Worm (Caenorhabditis elegans) whole organism, L2 larva: ENCODE measurements around the gene oac-4.

Source experiments
- C34F6.9 ChIP-seq: fragments of 150-350 bp; optimal IDR thresholded peaks from 2 replicates; lab custom pipeline; 2014; ENCODE audit warnings: missing biosample characterization, missing genetic modification characterization
- R02D3.7 ChIP-seq: fragments of 150-350 bp; optimal IDR thresholded peaks from 2 replicates; lab custom pipeline; 2014; ENCODE audit warnings: missing biosample characterization, missing genetic modification characterization
- Y55F3AM.14 ChIP-seq: fragments of 200-800 bp; sonication (Bioruptor generic); optimal IDR thresholded peaks from 2 replicates; lab custom pipeline; 2018; ENCODE audit warnings: mild to moderate bottlenecking, missing genetic modification characterization, missing compliant biosample characterization
- blmp-1 ChIP-seq: sonication (generic microtip); optimal IDR thresholded peaks from 2 replicates; lab custom pipeline; 2017; ENCODE audit warnings: missing genetic modification characterization, mild to moderate bottlenecking, missing compliant biosample characterization, antibody characterized with exemption, moderate library complexity; ENCODE audit not compliant: insufficient read depth
- ceh-82 ChIP-seq: fragments of 150-350 bp; optimal IDR thresholded peaks from 2 replicates; lab custom pipeline; 2014; ENCODE audit warnings: missing biosample characterization, missing genetic modification characterization
- crh-2 ChIP-seq: sonication (generic microtip); optimal IDR thresholded peaks from 2 replicates; lab custom pipeline; 2017; ENCODE audit warnings: missing biosample characterization, missing genetic modification characterization
- dmd-4 ChIP-seq: sonication (generic microtip); optimal IDR thresholded peaks from 2 replicates; lab custom pipeline; 2017; ENCODE audit warnings: missing biosample characterization, missing genetic modification characterization
- egl-27 ChIP-seq: sonication (generic microtip); optimal IDR thresholded peaks from 3 replicates; lab custom pipeline; 2017; ENCODE audit warnings: missing biosample characterization, missing genetic modification reagents, missing genetic modification characterization
- elt-3 ChIP-seq: sonication (generic microtip); optimal IDR thresholded peaks from 2 replicates; lab custom pipeline; 2017; ENCODE audit warnings: missing biosample characterization, missing genetic modification characterization
- fos-1 ChIP-seq: fragments of 150-350 bp; optimal IDR thresholded peaks from 2 replicates; lab custom pipeline; 2014; ENCODE audit warnings: missing biosample characterization, missing genetic modification characterization
- gmeb-1 ChIP-seq: fragments of 150-350 bp; optimal IDR thresholded peaks from 2 replicates; lab custom pipeline; 2014; ENCODE audit warnings: missing biosample characterization, missing genetic modification characterization
- lin-11 ChIP-seq: fragments of 150-350 bp; sonication (generic microtip); optimal IDR thresholded peaks from 2 replicates; lab custom pipeline; 2014; ENCODE audit warnings: missing biosample characterization, missing genetic modification characterization, inconsistent platforms, mixed read lengths
- lin-13 ChIP-seq: fragments of 150-350 bp; optimal IDR thresholded peaks from 2 replicates; lab custom pipeline; 2014; ENCODE audit warnings: missing biosample characterization, missing genetic modification reagents, missing genetic modification characterization
- lin-39 ChIP-seq: fragments of 150-350 bp; optimal IDR thresholded peaks from 2 replicates; lab custom pipeline; 2014; ENCODE audit warnings: missing biosample characterization, missing genetic modification reagents, missing genetic modification characterization
- lsy-2 ChIP-seq, 2 experiments: fragments of 150-350 bp in 1 of 2; sonication (generic microtip) in 1 of 2; optimal IDR thresholded peaks; 2 replicates each; lab custom pipeline; 2014 to 2017; ENCODE audit warnings: missing biosample characterization in 2 of 2, missing genetic modification characterization in 2 of 2
- mab-5 ChIP-seq: fragments of 150-350 bp; optimal IDR thresholded peaks from 2 replicates; lab custom pipeline; 2014; ENCODE audit warnings: missing biosample characterization, missing genetic modification characterization
- mbf-1 ChIP-seq: sonication (generic microtip); optimal IDR thresholded peaks from 2 replicates; lab custom pipeline; 2017; ENCODE audit warnings: missing biosample characterization, missing genetic modification characterization
- nhr-12 ChIP-seq: fragments of 150-350 bp; optimal IDR thresholded peaks from 2 replicates; lab custom pipeline; 2014; ENCODE audit warnings: missing biosample characterization, missing genetic modification characterization
- nhr-129 ChIP-seq: fragments of 150-350 bp; optimal IDR thresholded peaks from 2 replicates; lab custom pipeline; 2014; ENCODE audit warnings: missing biosample characterization, missing genetic modification characterization
- nhr-21 ChIP-seq: fragments of 150-350 bp; optimal IDR thresholded peaks from 2 replicates; lab custom pipeline; 2014; ENCODE audit warnings: missing biosample characterization, missing genetic modification characterization
- nhr-23 ChIP-seq: fragments of 150-350 bp; optimal IDR thresholded peaks from 2 replicates; lab custom pipeline; 2014; ENCODE audit warnings: missing biosample characterization, missing genetic modification reagents, missing genetic modification characterization
- peb-1 ChIP-seq: fragments of 150-350 bp; optimal IDR thresholded peaks from 2 replicates; lab custom pipeline; 2014; ENCODE audit warnings: missing biosample characterization, missing genetic modification characterization
- sem-4 ChIP-seq: fragments of 150-350 bp; optimal IDR thresholded peaks from 2 replicates; lab custom pipeline; 2014; ENCODE audit warnings: missing biosample characterization, missing genetic modification reagents, missing genetic modification characterization
- snpc-4 ChIP-seq: fragments of 150-350 bp; optimal IDR thresholded peaks from 2 replicates; lab custom pipeline; 2014; ENCODE audit warnings: missing biosample characterization, missing genetic modification characterization
- unc-39 ChIP-seq: fragments of 150-350 bp; optimal IDR thresholded peaks from 2 replicates; lab custom pipeline; 2014; ENCODE audit warnings: missing biosample characterization, missing genetic modification characterization
- unc-55 ChIP-seq: fragments of 150-350 bp; sonication (generic microtip); optimal IDR thresholded peaks from 3 replicates; lab custom pipeline; 2014; ENCODE audit warnings: missing biosample characterization, missing genetic modification reagents, missing genetic modification characterization
- unc-62 ChIP-seq: fragments of 150-350 bp; optimal IDR thresholded peaks from 2 replicates; lab custom pipeline; 2014; ENCODE audit warnings: missing biosample characterization, missing genetic modification reagents, missing genetic modification characterization
- zag-1 ChIP-seq: fragments of 150-350 bp; optimal IDR thresholded peaks from 2 replicates; lab custom pipeline; 2014; ENCODE audit warnings: missing biosample characterization, missing genetic modification characterization
- ztf-4 ChIP-seq: fragments of 150-350 bp; optimal IDR thresholded peaks from 2 replicates; lab custom pipeline; 2014; ENCODE audit warnings: missing biosample characterization, missing genetic modification characterization

The oac-4 gene

DNA sequence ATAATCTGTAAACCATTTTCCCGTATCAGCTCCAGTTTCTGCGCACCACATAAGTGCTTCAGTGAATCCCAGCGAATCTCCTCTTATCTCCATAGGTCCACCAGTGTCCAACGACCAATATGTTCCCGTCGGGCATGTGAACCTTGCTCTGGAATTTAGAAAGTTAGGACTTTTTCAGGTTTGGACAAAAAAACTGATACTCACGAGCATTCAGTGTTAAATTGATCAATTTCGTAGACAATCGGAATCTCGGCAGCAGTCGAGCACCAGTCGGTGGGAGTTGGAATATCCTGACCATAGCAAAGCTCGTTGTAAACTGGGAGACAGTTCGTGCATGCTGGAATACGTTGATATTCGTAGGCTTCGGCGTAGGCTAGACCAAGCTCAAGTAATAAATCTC, 6.2 kb downstream of the oac-4 start:
- no peak for TF ChIP-seq mbf-1 (tag; lab: Kevin White, UChicago)
- TF ChIP-seq mab-5 (tag; lab: Kevin White, UChicago): no peak

DNA sequence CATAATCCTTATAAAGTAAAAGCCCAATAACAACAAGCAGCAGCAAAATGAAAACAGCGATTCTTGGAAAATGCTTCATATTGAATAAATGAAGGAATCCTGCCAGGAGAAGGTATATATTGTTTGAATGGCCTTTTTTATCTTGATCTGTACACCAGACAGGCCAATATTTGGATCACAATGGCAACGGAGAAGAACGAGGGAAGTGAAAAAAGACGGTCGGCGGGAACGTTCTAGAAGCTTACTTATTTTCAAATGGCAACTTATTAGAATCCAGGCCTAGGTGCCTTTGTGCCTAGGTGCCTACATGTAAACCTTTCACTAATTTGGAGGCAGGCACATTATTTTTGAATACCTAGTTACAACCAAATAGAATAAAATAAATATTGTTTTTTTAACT, 8.0 kb downstream of the oac-4 start, which contains the start of gene F54D10.8:
TSS of gene F54D10.8 (minus strand) at position 101 of the 400 bp plus-strand sequence.
- no peak for TF ChIP-seq lin-13 (GFP tag; lab: Kevin White, UChicago)
- no peak for TF ChIP-seq nhr-23 (tag; lab: Kevin White, UChicago)
- TF ChIP-seq unc-55: no peak
- TF ChIP-seq Y55F3AM.14: no peak
- TF ChIP-seq ztf-4: no peak
- no peak for TF ChIP-seq peb-1 (tag; lab: Kevin White, UChicago)
- TF ChIP-seq elt-3 (tag; lab: Kevin White, UChicago): no peak
- TF ChIP-seq lin-39: no peak

DNA sequence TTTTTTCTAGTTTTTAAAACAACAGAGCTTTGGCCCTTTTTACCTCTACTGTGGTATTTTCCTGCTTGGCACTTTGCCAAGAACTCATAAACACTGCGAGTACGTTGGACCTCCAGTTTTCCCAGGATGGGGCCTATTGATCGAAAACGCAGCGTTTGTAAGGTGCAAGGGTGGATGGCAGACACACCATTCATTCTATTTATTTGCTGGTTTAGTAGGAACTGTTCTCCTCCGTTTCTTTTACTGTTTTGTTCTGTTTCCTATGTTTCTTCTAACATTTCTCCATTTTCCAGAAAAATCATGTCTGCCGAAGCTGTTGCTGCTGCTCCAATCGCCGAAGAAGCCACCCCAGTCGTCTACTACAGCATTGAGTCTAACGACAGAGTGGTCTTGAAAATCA, 12.0 kb downstream of the oac-4 start, which contains the start of gene skr-15:
TSS of gene skr-15 (plus strand) at position 301 of the 400 bp plus-strand sequence.
- TF ChIP-seq nhr-21 (tag; lab: Kevin White, UChicago) (no peak), lin-13 (GFP tag; lab: Kevin White, UChicago) (no peak), lin-39 (no peak), fos-1 (tag; lab: Kevin White, UChicago) (no peak)
- TF ChIP-seq, all 48 proteins: peak for 0

DNA sequence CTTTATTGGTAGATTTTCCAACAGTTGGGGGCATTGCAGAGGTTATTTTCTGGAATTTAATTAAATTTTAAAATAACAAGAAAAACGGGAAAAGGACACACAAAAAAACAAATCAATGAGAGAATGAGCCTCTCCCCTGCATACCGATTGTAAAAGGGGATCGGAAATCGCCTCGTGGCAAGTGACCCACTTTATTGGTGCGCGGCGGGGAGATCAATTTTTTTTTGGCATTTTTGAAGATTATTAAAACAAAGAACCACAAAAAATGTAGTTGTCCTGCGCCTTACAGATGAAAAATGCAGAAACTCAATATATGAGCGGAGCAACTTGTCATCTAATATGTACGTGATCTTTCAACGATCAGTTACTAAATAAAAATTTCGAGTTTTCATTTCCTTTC, 14.6 kb downstream of the oac-4 start, which contains the start of gene F54D10.7:
TSS of gene F54D10.7 (minus strand) at position 49 of the 400 bp plus-strand sequence.
- TF ChIP-seq R02D3.7 (no peak), sem-4 (no peak), blmp-1 (tag; lab: Kevin White, UChicago) (no peak), dmd-4 (tag; lab: Kevin White, UChicago) (no peak), ceh-82 (tag; lab: Kevin White, UChicago) (no peak), egl-27 (tag; lab: Kevin White, UChicago) (no peak), nhr-23 (tag; lab: Kevin White, UChicago) (no peak), zag-1 (tag; lab: Kevin White, UChicago) (no peak), nhr-12 (tag; lab: Kevin White, UChicago) (no peak), lsy-2 (tag; optimal IDR thresholded peaks at IDR 0.05; lab: Kevin White, UChicago) (no peak), elt-3 (tag; lab: Kevin White, UChicago) (no peak), unc-62 (GFP tag; lab: Kevin White, UChicago) (no peak), peb-1 (tag; lab: Kevin White, UChicago) (no peak), crh-2 (tag; lab: Kevin White, UChicago) (no peak), ztf-4 (no peak), fos-1 (tag; lab: Kevin White, UChicago) (no peak), lin-39 (no peak), C34F6.9 (tag; lab: Kevin White, UChicago) (no peak), snpc-4 (tag; lab: Kevin White, UChicago) (no peak), lin-11 (tag; lab: Kevin White, UChicago) (no peak)

DNA sequence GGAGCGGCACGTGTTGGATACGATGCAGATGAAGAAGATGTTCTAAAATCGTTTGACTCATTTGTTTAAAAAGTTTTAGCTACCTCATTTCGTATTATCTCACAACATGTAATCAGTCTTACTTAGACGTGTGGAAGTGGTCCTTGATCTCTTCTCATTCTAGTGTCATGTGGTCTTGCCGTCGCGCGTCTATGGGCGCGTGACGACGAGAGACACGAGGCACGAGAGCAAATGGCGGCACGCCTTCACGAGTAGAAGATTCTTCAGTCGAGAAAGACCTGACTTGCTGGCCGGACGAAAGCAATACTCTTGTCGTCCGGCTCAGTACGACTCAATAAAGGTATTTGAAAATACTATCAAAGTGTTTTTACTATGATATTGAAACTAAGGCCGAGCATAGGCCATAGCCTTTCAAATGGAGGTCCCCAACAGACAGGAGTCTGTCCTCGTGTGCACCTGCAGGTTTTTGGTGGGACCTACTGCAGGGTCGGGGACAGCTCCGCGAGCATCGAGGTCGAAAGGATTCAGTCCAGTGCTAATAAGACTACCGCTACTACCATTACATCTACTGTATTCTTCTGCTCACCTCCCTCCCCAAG, 19.5 kb downstream of the oac-4 start, which contains the start of gene fbxa-24:
TSS of gene fbxa-24 (plus strand) at position 276 of the 599 bp plus-strand sequence.
- TF ChIP-seq nhr-129 (tag; lab: Kevin White, UChicago) (peak; percentile 5), lsy-2 (tag; optimal IDR thresholded peaks at IDR 0.05; lab: Kevin White, UChicago) (peak in 1 of 2 experiments; percentile 42)

DNA sequence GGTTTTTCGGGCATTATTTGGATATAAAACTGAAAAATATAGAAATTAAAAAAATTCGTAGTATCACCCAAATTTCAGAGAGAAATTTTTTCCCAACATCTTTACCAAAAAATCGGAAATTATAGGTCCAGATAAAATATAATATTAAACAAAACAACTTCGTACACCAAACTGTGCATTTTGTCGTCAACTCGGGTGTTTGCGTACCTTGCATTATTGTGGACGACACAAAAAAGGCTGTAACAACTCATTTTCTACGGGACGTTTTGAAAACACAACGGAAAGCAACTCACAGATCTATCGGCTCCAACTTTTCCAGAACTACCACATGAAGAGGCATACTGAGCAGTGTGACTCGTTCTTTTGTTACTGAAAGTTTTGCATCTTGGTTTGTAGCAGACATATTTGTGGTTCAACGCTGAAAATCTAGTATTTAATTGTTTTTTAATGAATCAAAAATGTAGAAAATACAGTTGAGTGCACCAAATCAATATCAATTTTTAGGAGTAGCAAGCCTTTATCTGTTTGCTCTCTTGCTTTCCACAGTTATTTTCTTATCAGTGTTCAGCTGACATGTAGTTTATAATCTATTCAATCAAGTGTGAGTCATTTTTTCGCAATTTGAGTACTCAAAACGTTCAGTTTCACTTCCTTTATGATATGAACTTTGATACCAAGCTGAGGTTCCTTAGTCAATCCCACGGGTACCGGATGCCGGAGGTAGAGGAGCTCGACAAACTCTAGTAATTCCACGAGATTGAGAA, 20.2 kb downstream of the oac-4 start:
- TF ChIP-seq lsy-2 (tag; optimal IDR thresholded peaks at IDR 0.05; lab: Kevin White, UChicago): peak in 1 of 2 experiments; percentile 19
- TF ChIP-seq fos-1 (tag; lab: Kevin White, UChicago): peak; percentile 93
- TF ChIP-seq zag-1 (tag; lab: Kevin White, UChicago): no peak
- TF ChIP-seq unc-62 (GFP tag; lab: Kevin White, UChicago): no peak
- TF ChIP-seq gmeb-1 (tag; lab: Kevin White, UChicago): peak; percentile 9
- TF ChIP-seq unc-39 (tag; lab: Kevin White, UChicago): no peak
- TF ChIP-seq unc-55: peak; percentile 28
- TF ChIP-seq nhr-23 (tag; lab: Kevin White, UChicago): no peak
- TF ChIP-seq crh-2 (tag; lab: Kevin White, UChicago): no peak
